Worm (Caenorhabditis elegans): Measurements from ENCODE around the gene F49E8.6.

DNA sequence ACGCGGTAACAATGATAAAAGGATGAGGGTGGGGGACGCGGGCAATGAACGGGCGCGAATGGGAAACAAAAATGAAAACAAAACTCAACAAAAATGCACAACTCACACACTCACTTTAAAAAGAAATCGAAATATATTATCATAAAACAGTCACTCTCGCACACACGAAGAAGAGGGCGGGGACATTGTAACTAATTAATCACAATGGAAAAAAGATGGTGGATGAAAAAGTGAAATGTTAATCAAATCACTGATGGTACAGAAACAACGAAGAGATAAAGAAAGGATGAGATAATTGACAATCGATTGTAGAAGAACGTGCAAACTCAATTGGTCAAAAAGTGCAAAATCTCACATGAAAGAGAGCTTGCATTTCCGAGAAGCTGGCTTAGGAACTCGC is 4.8 kb upstream of the F49E8.6 start:
- TF ChIP-seq F37D6.2 (tag; optimal IDR thresholded peaks at IDR 0.05) (no peak), egl-27 (tag; optimal IDR thresholded peaks at IDR 0.05) (no peak), ZK546.5 (tag; optimal IDR thresholded peaks at IDR 0.05) (no peak), ceh-32 (tag; optimal IDR thresholded peaks at IDR 0.05; ENCODE audit: poor library complexity) (no peak), lin-13 (GFP tag; optimal IDR thresholded peaks at IDR 0.05) (no peak), dmd-8 (GFP tag; IDR thresholded peaks at IDR 0.05) (no peak), nhr-102 (tag; optimal IDR thresholded peaks at IDR 0.05) (no peak), unc-130 (GFP tag; optimal IDR thresholded peaks at IDR 0.05) (no peak), mdl-1 (tag; optimal IDR thresholded peaks at IDR 0.05) (no peak), T20F7.1 (GFP tag; optimal IDR thresholded peaks at IDR 0.05) (no peak)
